Fruit fly (Drosophila melanogaster) whole organism, adult: ENCODE results near the gene CG44198.

Experiments
- CG11617 ChIP-seq: fragments of 200-800 bp; sonication (Bioruptor generic); optimal IDR thresholded peaks from 2 replicates; lab custom pipeline; 2017; ENCODE audit warnings: mild to moderate bottlenecking, missing biosample characterization, missing genetic modification reagents, missing genetic modification characterization
- CG12768 ChIP-seq: fragments of 200-800 bp; sonication (Bioruptor generic); optimal IDR thresholded peaks from 2 replicates; lab custom pipeline; 2017; ENCODE audit warnings: missing biosample characterization, missing genetic modification characterization, mild to moderate bottlenecking, moderate library complexity, missing genetic modification reagents
- CG14711 ChIP-seq: fragments of 200-800 bp; sonication (Bioruptor generic); optimal IDR thresholded peaks from 2 replicates; lab custom pipeline; 2018; ENCODE audit warnings: missing biosample characterization, mild to moderate bottlenecking, missing genetic modification characterization, moderate library complexity
- CG1620 ChIP-seq: fragments of 200-800 bp; sonication (Bioruptor generic); optimal IDR thresholded peaks from 2 replicates; lab custom pipeline; 2016; ENCODE audit warnings: missing biosample characterization, missing genetic modification characterization
- CG33017 ChIP-seq: fragments of 200-800 bp; sonication (Bioruptor generic); optimal IDR thresholded peaks from 2 replicates; lab custom pipeline; 2018; ENCODE audit warnings: missing biosample characterization, mild to moderate bottlenecking, missing genetic modification characterization, moderate library complexity
- CG5204 ChIP-seq: fragments of 200-800 bp; sonication (Bioruptor generic); optimal IDR thresholded peaks from 2 replicates; lab custom pipeline; 2016; ENCODE audit warnings: missing biosample characterization, missing genetic modification characterization
- CG7045 ChIP-seq: fragments of 200-800 bp; sonication (Bioruptor generic); optimal IDR thresholded peaks from 2 replicates; lab custom pipeline; 2017; ENCODE audit warnings: missing biosample characterization, mild to moderate bottlenecking, missing genetic modification characterization
- CG7101 ChIP-seq: fragments of 200-800 bp; sonication (Bioruptor generic); optimal IDR thresholded peaks from 2 replicates; lab custom pipeline; 2018; ENCODE audit warnings: missing biosample characterization, mild to moderate bottlenecking, missing genetic modification characterization, moderate library complexity
- Clk ChIP-seq: fragments of 200-800 bp; sonication (Bioruptor generic); optimal IDR thresholded peaks from 2 replicates; lab custom pipeline; 2017; ENCODE audit warnings: missing biosample characterization, missing genetic modification characterization
- Crg-1 ChIP-seq: fragments of 200-800 bp; sonication (Bioruptor generic); optimal IDR thresholded peaks from 2 replicates; lab custom pipeline; 2016; ENCODE audit warnings: missing biosample characterization, missing genetic modification characterization
- Hr96 ChIP-seq: fragments of 200-800 bp; sonication (Bioruptor generic); optimal IDR thresholded peaks from 2 replicates; lab custom pipeline; 2016; ENCODE audit warnings: missing biosample characterization, missing genetic modification characterization
- Mnt ChIP-seq: fragments of 200-800 bp; sonication (Bioruptor generic); optimal IDR thresholded peaks from 2 replicates; lab custom pipeline; 2016; ENCODE audit warnings: missing biosample characterization, mild to moderate bottlenecking, missing genetic modification characterization
- bab1 ChIP-seq: fragments of 200-800 bp; sonication (Bioruptor generic); optimal IDR thresholded peaks from 3 replicates; lab custom pipeline; 2019; ENCODE audit warnings: missing biosample characterization, mild to moderate bottlenecking, missing genetic modification characterization, moderate library complexity
- cic ChIP-seq: fragments of 200-800 bp; sonication (Bioruptor generic); optimal IDR thresholded peaks from 2 replicates; lab custom pipeline; 2017; ENCODE audit warnings: missing biosample characterization, mild to moderate bottlenecking, missing genetic modification characterization, moderate library complexity
- cnc ChIP-seq, 2 experiments: fragments of >200 bp; optimal IDR thresholded peaks; 2 replicates each; lab custom pipeline; 2017
- kay ChIP-seq: fragments of 200-800 bp; sonication (Bioruptor generic); peaks from one replicate; lab custom pipeline; 2016; ENCODE audit warnings: missing biosample characterization, missing genetic modification characterization, borderline replicate concordance
- ovo ChIP-seq: fragments of 200-800 bp; sonication (Bioruptor generic); optimal IDR thresholded peaks from 2 replicates; lab custom pipeline; 2016; ENCODE audit warnings: missing biosample characterization, missing genetic modification characterization
- pad ChIP-seq: fragments of 200-800 bp; sonication (Bioruptor generic); optimal IDR thresholded peaks from 3 replicates; lab custom pipeline; 2017; ENCODE audit warnings: missing biosample characterization, missing genetic modification characterization, mild to moderate bottlenecking, moderate library complexity, missing genetic modification reagents
- tj ChIP-seq: fragments of 200-800 bp; sonication (Bioruptor generic); optimal IDR thresholded peaks from 3 replicates; lab custom pipeline; 2017; ENCODE audit warnings: missing biosample characterization, mild to moderate bottlenecking, missing genetic modification characterization, moderate library complexity
- toe ChIP-seq: fragments of 200-800 bp; sonication (Bioruptor generic); optimal IDR thresholded peaks from 2 replicates; lab custom pipeline; 2016; ENCODE audit warnings: missing biosample characterization, missing genetic modification characterization

Gene CG44198

DNA sequence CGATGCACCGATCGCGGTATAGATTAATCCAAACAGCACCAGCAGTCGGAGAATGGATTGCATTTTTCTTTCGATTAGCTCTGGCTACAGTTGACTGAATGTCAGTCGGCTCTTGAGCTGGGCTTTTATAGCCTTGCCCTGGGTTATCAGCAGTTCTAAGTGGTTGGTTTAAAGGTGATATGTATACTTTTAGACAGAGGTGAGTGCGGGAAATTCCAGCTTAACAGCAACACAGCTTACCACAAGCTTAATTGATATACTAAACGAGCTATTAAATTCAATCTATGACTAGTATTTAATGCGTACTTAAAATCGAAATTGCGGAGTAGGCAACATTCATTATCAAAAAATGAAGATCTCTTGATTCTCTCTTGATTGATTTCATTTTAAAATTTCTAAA, 23.9 kb upstream of the CG44198 start, which contains the start of gene CG9928:
Gene CG9928 (minus strand): TSS at position 101 of the 400 bp plus-strand sequence.
- no peak for TF ChIP-seq CG11617 (GFP tag; lab: Kevin White, UChicago)
- no peak for TF ChIP-seq cic (GFP tag; lab: Kevin White, UChicago)
- no peak for TF ChIP-seq ovo (GFP tag; lab: Kevin White, UChicago)
- TF ChIP-seq Hr96 (GFP tag; lab: Kevin White, UChicago) = no peak
- TF ChIP-seq toe (GFP tag; lab: Kevin White, UChicago) = no peak
- no peak for TF ChIP-seq CG1620
- TF ChIP-seq CG12768 (GFP tag; lab: Kevin White, UChicago) = no peak
- TF ChIP-seq CG7101 = no peak
- no peak for TF ChIP-seq CG7045 (GFP tag; lab: Kevin White, UChicago)
- no peak for TF ChIP-seq cnc (optimal IDR thresholded peaks at IDR 0.05; lab: Kevin White, UChicago)
- no peak for TF ChIP-seq kay (GFP tag; lab: Kevin White, UChicago)
- TF ChIP-seq CG5204 = no peak
- no peak for TF ChIP-seq tj (GFP tag; lab: Kevin White, UChicago)
- TF ChIP-seq Mnt (GFP tag; lab: Kevin White, UChicago) = no peak
- no peak for TF ChIP-seq CG33017 (tag; lab: Kevin White, UChicago)
- TF ChIP-seq Clk = no peak

DNA sequence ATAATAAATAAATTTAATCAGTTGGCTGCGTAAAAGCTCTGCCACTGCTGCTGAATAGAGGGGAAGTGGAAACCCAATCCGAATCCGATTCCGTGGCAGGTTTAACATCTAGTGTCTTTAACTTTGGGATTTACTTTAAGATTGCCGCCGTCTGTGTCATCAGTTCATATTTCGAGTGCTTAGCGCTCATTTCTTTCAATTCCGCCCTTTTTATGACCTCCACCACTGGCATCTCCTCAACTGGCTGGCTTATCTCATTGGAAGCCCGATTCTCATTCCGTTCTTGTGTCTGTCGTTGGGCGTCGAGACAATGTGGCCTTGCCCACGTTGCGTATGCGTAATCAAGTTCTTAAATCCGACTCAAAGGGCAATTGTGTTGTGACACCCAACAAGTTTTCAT, 22.0 kb upstream of the CG44198 start:
- TF ChIP-seq ovo (GFP tag; lab: Kevin White, UChicago) = no peak
- no peak for TF ChIP-seq pad (GFP tag; lab: Kevin White, UChicago)
- TF ChIP-seq CG11617 (GFP tag; lab: Kevin White, UChicago) = no peak
- no peak for TF ChIP-seq toe (GFP tag; lab: Kevin White, UChicago)
- no peak for TF ChIP-seq Crg-1 (GFP tag; lab: Kevin White, UChicago)
- TF ChIP-seq Clk = no peak
- TF ChIP-seq CG5204 = no peak
- no peak for TF ChIP-seq cnc (optimal IDR thresholded peaks at IDR 0.05; lab: Kevin White, UChicago)
- no peak for TF ChIP-seq CG7045 (GFP tag; lab: Kevin White, UChicago)
- no peak for TF ChIP-seq Mnt (GFP tag; lab: Kevin White, UChicago)
- no peak for TF ChIP-seq kay (GFP tag; lab: Kevin White, UChicago)
- TF ChIP-seq Hr96 (GFP tag; lab: Kevin White, UChicago) = no peak
- TF ChIP-seq bab1 (GFP tag; lab: Kevin White, UChicago) = no peak
- no peak for TF ChIP-seq CG12768 (GFP tag; lab: Kevin White, UChicago)
- TF ChIP-seq CG1620 = no peak
- no peak for TF ChIP-seq tj (GFP tag; lab: Kevin White, UChicago)

DNA sequence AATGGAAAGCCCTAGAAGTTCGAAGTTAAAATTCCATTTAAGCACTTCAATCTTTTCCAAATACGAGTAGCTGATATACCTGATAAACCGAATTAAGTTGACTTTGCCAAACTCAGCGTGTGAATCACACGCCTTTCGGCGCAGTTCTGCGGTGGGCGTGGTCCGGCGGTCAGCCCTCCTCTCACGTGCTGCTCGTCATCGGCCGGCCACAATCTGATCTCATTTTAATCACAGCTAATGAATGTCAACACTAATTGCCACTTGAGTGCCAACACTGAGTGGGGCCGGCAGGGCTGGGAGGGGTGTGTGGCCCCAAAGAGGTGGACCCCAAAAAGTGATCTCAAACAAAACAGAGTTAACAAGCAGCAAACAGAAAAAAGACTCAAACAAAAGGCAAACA, 17.0 kb upstream of the CG44198 start:
- TF ChIP-seq CG1620 (no peak), CG11617 (GFP tag; lab: Kevin White, UChicago) (no peak), bab1 (GFP tag; lab: Kevin White, UChicago) (no peak), CG14711 (tag; lab: Kevin White, UChicago) (no peak), Clk (no peak), CG12768 (GFP tag; lab: Kevin White, UChicago) (no peak), cnc (optimal IDR thresholded peaks at IDR 0.05; lab: Kevin White, UChicago) (no peak), CG7045 (GFP tag; lab: Kevin White, UChicago) (no peak)

DNA sequence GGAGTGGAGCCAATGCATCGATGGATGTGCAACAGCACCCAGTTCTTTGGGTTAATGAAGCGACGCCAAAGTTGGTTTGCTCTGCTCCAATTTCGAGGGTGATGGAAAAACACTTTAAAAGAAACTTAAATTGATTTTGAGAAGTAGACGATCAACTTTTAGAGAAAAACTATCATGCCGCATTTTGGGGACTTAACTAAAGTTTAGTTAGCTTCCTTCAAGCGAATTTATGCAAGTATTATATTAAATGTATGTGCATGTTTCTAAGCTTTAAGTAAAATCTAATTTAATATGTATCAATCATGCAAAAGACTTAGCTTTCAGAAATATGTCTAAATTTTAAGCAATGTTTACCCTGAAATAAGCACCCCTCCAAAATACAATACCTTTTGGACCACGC, 11.4 kb upstream of the CG44198 start, which contains the start of gene CG5122:
Gene CG5122 (plus strand): TSS at position 301 of the 400 bp plus-strand sequence.
- TF ChIP-seq pad (GFP tag; lab: Kevin White, UChicago) (no peak), CG14711 (tag; lab: Kevin White, UChicago) (no peak), Mnt (GFP tag; lab: Kevin White, UChicago) (no peak), Clk (no peak), cnc (optimal IDR thresholded peaks at IDR 0.05; lab: Kevin White, UChicago) (no peak), tj (GFP tag; lab: Kevin White, UChicago) (no peak), toe (GFP tag; lab: Kevin White, UChicago) (no peak), bab1 (GFP tag; lab: Kevin White, UChicago) (no peak), Hr96 (GFP tag; lab: Kevin White, UChicago) (no peak), CG33017 (tag; lab: Kevin White, UChicago) (no peak), ovo (GFP tag; lab: Kevin White, UChicago) (no peak), CG12768 (GFP tag; lab: Kevin White, UChicago) (no peak), CG7045 (GFP tag; lab: Kevin White, UChicago) (no peak)

dm6 chr2L:13122526-13122925, 3.6 kb upstream of the CG44198 start:
- TF ChIP-seq CG7101 = no peak

- TF ChIP-seq CG5204 (no peak), Clk (no peak), CG7101 (no peak), toe (GFP tag; lab: Kevin White, UChicago) (no peak), cnc (optimal IDR thresholded peaks at IDR 0.05; lab: Kevin White, UChicago) (no peak), Mnt (GFP tag; lab: Kevin White, UChicago) (no peak), CG14711 (tag; lab: Kevin White, UChicago) (no peak), CG11617 (GFP tag; lab: Kevin White, UChicago) (no peak), Hr96 (GFP tag; lab: Kevin White, UChicago) (no peak), CG7045 (GFP tag; lab: Kevin White, UChicago) (no peak), ovo (GFP tag; lab: Kevin White, UChicago) (no peak), CG12768 (GFP tag; lab: Kevin White, UChicago) (no peak), CG33017 (tag; lab: Kevin White, UChicago) (no peak), CG1620 (no peak), bab1 (GFP tag; lab: Kevin White, UChicago) (no peak), Crg-1 (GFP tag; lab: Kevin White, UChicago) (no peak), tj (GFP tag; lab: Kevin White, UChicago) (no peak)
These were observed 2.2 kb downstream of the CG44198 start for dm6 chr2L:13116738-13117137.
